Fruit fly (Drosophila melanogaster): ENCODE measurements around the gene CG9286.
A peak's percentile ranks its signal among the peaks of the same experiment; 100 is the strongest.

DNA sequence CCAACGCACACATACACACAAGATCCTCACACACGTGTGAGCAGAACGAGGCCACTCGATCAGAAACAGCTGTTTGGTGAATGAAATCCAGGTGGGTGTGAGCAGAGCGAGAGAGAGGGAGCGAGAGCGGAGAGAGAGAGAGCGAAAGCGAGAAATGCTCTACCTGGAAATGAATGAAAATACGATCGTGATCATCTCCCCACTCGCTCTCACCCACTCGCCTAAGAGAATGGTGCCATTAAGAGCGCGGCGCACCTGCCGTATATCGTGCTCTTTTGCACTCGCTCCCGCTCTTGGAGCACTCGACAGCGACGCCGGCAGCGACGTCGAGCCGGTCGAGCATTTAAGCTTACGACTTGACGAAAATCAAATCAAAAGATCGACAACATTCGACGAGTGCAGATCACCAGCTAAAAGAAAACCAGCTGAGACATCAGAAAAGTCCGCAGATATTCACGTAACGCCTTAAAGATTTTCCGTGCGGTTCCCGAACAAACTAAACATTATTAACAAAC lies 32.0 kb downstream of the CG9286 start, which contains the start of the genes tal-1A, tal-2A, tal-3A and tal-AA:
- TF ChIP-seq fd96Ca (GFP tag; IDR thresholded peaks at IDR 0.05) = peak; percentile 73
- TF ChIP-seq CG8301 (tag; optimal IDR thresholded peaks at IDR 0.05) = no peak
- TF ChIP-seq gl (tag; optimal IDR thresholded peaks at IDR 0.05) = peak; percentile 14
- TF ChIP-seq CG10348 (GFP tag; IDR thresholded peaks at IDR 0.05) = no peak
- TF ChIP-seq rn (GFP tag; IDR thresholded peaks at IDR 0.05) = no peak
- TF ChIP-seq CG9948 (tag; optimal IDR thresholded peaks at IDR 0.05) = no peak
